Fruit fly (Drosophila melanogaster) whole organism, embryonic: ENCODE results near the gene ind.

Source experiments
- ATbp ChIP-seq: fragments of 200-800 bp; sonication (Bioruptor generic); optimal IDR thresholded peaks from 2 replicates; lab custom pipeline; 2017; ENCODE audit warnings: missing biosample characterization, mild to moderate bottlenecking, missing genetic modification characterization, missing genetic modification reagents
- Blimp-1 ChIP-seq: fragments of 200-800 bp; sonication (Bioruptor generic); optimal IDR thresholded peaks from 3 replicates; lab custom pipeline; 2018; ENCODE audit warnings: missing biosample characterization, missing genetic modification characterization, mild to moderate bottlenecking, moderate library complexity, missing genetic modification reagents
- BtbVII ChIP-seq: fragments of 200-800 bp; sonication (Bioruptor generic); optimal IDR thresholded peaks from 3 replicates; lab custom pipeline; 2017; ENCODE audit warnings: missing biosample characterization, mild to moderate bottlenecking, missing genetic modification characterization
- CG10147 ChIP-seq: fragments of 200-800 bp; sonication (Bioruptor generic); optimal IDR thresholded peaks from 2 replicates; lab custom pipeline; 2019; ENCODE audit warnings: missing biosample characterization, mild to moderate bottlenecking, missing genetic modification characterization, moderate library complexity
- CG10366 ChIP-seq: fragments of 200-800 bp; sonication (Bioruptor generic); IDR thresholded peaks from 2 replicates; pipeline ENCODE4 v1.3.6; 2022; ENCODE audit warnings: missing biosample characterization, missing genetic modification characterization
- CG10959 ChIP-seq: fragments of 200-800 bp; sonication (Bioruptor generic); IDR thresholded peaks from 2 replicates; pipeline ENCODE4 v1.3.6; 2022; ENCODE audit warnings: missing biosample characterization, missing genetic modification characterization
- CG13296 ChIP-seq: fragments of 200-800 bp; sonication (Bioruptor generic); optimal IDR thresholded peaks from 3 replicates; lab custom pipeline; 2018; ENCODE audit warnings: missing biosample characterization, mild to moderate bottlenecking, missing genetic modification characterization
- CG15514 ChIP-seq: fragments of 200-800 bp; sonication (Bioruptor generic); optimal IDR thresholded peaks from 3 replicates; lab custom pipeline; 2017; ENCODE audit warnings: missing biosample characterization, missing genetic modification characterization, mild to moderate bottlenecking, moderate library complexity, missing genetic modification reagents
- CG15696 ChIP-seq: fragments of 200-800 bp; sonication (Bioruptor generic); optimal IDR thresholded peaks from 2 replicates; lab custom pipeline; 2019; ENCODE audit warnings: missing biosample characterization, mild to moderate bottlenecking, missing genetic modification characterization, moderate library complexity
- CG17359 ChIP-seq: fragments of 200-800 bp; sonication (Bioruptor generic); optimal IDR thresholded peaks from 3 replicates; lab custom pipeline; 2018; ENCODE audit warnings: missing biosample characterization, mild to moderate bottlenecking, missing genetic modification characterization, moderate library complexity
- CG2129 ChIP-seq: fragments of 200-800 bp; sonication (Bioruptor generic); IDR thresholded peaks from 2 replicates; pipeline ENCODE4 v1.3.6; 2022; ENCODE audit warnings: missing biosample characterization, missing genetic modification characterization; ENCODE audit not compliant: partially characterized antibody
- CG2202 ChIP-seq: fragments of 200-800 bp; sonication (Bioruptor generic); optimal IDR thresholded peaks from 2 replicates; lab custom pipeline; 2018; ENCODE audit warnings: missing biosample characterization, mild to moderate bottlenecking, missing genetic modification characterization
- CG2875 ChIP-seq: fragments of 200-800 bp; sonication (Bioruptor generic); optimal IDR thresholded peaks from 2 replicates; lab custom pipeline; 2017; ENCODE audit warnings: missing biosample characterization, mild to moderate bottlenecking, missing genetic modification characterization, missing genetic modification reagents
- CG30020 ChIP-seq: fragments of 200-800 bp; optimal IDR thresholded peaks from 2 replicates; lab custom pipeline; 2019; ENCODE audit warnings: missing biosample characterization, mild to moderate bottlenecking, missing genetic modification characterization, moderate library complexity
- CG3065 ChIP-seq: fragments of 200-800 bp; sonication (Bioruptor generic); optimal IDR thresholded peaks from 2 replicates; lab custom pipeline; 2016; ENCODE audit warnings: missing biosample characterization, missing genetic modification characterization
- CG31388 ChIP-seq: fragments of 200-800 bp; sonication (Bioruptor generic); optimal IDR thresholded peaks from 2 replicates; lab custom pipeline; 2016; ENCODE audit warnings: missing biosample characterization, missing genetic modification characterization
- CG5953 ChIP-seq: fragments of 200-800 bp; sonication (Bioruptor generic); IDR thresholded peaks from 2 replicates; pipeline ENCODE4 v1.3.6; 2022; ENCODE audit warnings: missing biosample characterization, missing genetic modification characterization
- CG7271 ChIP-seq: fragments of 200-800 bp; sonication (Bioruptor generic); optimal IDR thresholded peaks from 2 replicates; lab custom pipeline; 2018; ENCODE audit warnings: missing biosample characterization, mild to moderate bottlenecking, missing genetic modification characterization, moderate library complexity
- CG7357 ChIP-seq: fragments of 200-800 bp; sonication (Bioruptor generic); IDR thresholded peaks from 3 replicates; pipeline ENCODE4 v1.3.6; 2022; ENCODE audit warnings: missing biosample characterization, missing genetic modification characterization
- CG8089 ChIP-seq: fragments of 200-800 bp; sonication (Bioruptor generic); optimal IDR thresholded peaks from 3 replicates; lab custom pipeline; 2016; ENCODE audit warnings: missing biosample characterization, missing genetic modification characterization
- CG9797 ChIP-seq: fragments of 200-800 bp; sonication (Bioruptor generic); optimal IDR thresholded peaks from 3 replicates; lab custom pipeline; 2018; ENCODE audit warnings: missing biosample characterization, mild to moderate bottlenecking, missing genetic modification characterization
- CoRest ChIP-seq: fragments of 200-800 bp; sonication (Bioruptor generic); optimal IDR thresholded peaks from 3 replicates; lab custom pipeline; 2018; ENCODE audit warnings: missing biosample characterization, mild to moderate bottlenecking, missing genetic modification characterization, moderate library complexity
- Deaf1 ChIP-seq: fragments of 200-800 bp; optimal IDR thresholded peaks from 3 replicates; lab custom pipeline; 2019; ENCODE audit warnings: missing biosample characterization, mild to moderate bottlenecking, missing genetic modification characterization, moderate library complexity
- Eip74EF ChIP-seq, 2 experiments: fragments of 200-800 bp in 1 of 2; fragments of >200 bp in 1 of 2; sonication (Bioruptor generic) in 1 of 2; optimal IDR thresholded peaks; 2 replicates each; lab custom pipeline; 2017 to 2019; ENCODE audit warnings: missing biosample characterization in 2 of 2, missing genetic modification characterization in 2 of 2, mild to moderate bottlenecking in 1 of 2, moderate library complexity in 1 of 2
- HLH4C ChIP-seq: fragments of 200-800 bp; sonication (Bioruptor generic); IDR thresholded peaks from 3 replicates; pipeline ENCODE4 v1.3.6; 2022; ENCODE audit warnings: missing biosample characterization, missing genetic modification characterization; ENCODE audit not compliant: partially characterized antibody
- HLHmδ ChIP-seq: fragments of 200-800 bp; sonication (Bioruptor generic); optimal IDR thresholded peaks from 2 replicates; lab custom pipeline; 2018; ENCODE audit warnings: missing biosample characterization, mild to moderate bottlenecking, missing genetic modification characterization, moderate library complexity
- MTF-1 ChIP-seq: fragments of 200-800 bp; sonication (Bioruptor generic); optimal IDR thresholded peaks from 2 replicates; lab custom pipeline; 2018; ENCODE audit warnings: missing biosample characterization, mild to moderate bottlenecking, missing genetic modification characterization, borderline replicate concordance
- Oaz ChIP-seq: fragments of 200-800 bp; sonication (Bioruptor generic); IDR thresholded peaks from 2 replicates; pipeline ENCODE4 v1.3.6; 2022; ENCODE audit warnings: missing biosample characterization, missing genetic modification characterization
- Sox102F ChIP-seq: fragments of 200-800 bp; sonication (Bioruptor generic); optimal IDR thresholded peaks from 2 replicates; lab custom pipeline; 2018; ENCODE audit warnings: missing biosample characterization, mild to moderate bottlenecking, missing genetic modification characterization, moderate library complexity
- Spps ChIP-seq: fragments of 200-800 bp; sonication (Bioruptor generic); optimal IDR thresholded peaks from 2 replicates; lab custom pipeline; 2018; ENCODE audit warnings: missing biosample characterization, mild to moderate bottlenecking, missing genetic modification characterization
- Vsx1 ChIP-seq: fragments of 200-800 bp; sonication (Bioruptor generic); optimal IDR thresholded peaks from 2 replicates; lab custom pipeline; 2017; ENCODE audit warnings: missing biosample characterization, mild to moderate bottlenecking, missing genetic modification characterization, missing genetic modification reagents
- ap ChIP-seq: fragments of 200-800 bp; sonication (Bioruptor generic); IDR thresholded peaks from 2 replicates; pipeline ENCODE4 v1.3.6; 2022; ENCODE audit warnings: missing biosample characterization, missing genetic modification characterization
- ase ChIP-seq: fragments of 200-800 bp; sonication (Bioruptor generic); IDR thresholded peaks from 3 replicates; pipeline ENCODE4 v1.3.6; 2022; ENCODE audit warnings: missing biosample characterization, missing genetic modification characterization
- br ChIP-seq: fragments of >200 bp; optimal IDR thresholded peaks from 2 replicates; lab custom pipeline; 2017
- bsh ChIP-seq, 2 experiments: fragments of 200-800 bp; sonication (Bioruptor generic); optimal IDR thresholded peaks; 2 replicates each; lab custom pipeline; 2017 to 2018; ENCODE audit warnings: mild to moderate bottlenecking in 2 of 2, missing biosample characterization in 2 of 2, missing genetic modification characterization in 2 of 2, moderate library complexity in 1 of 2
- chn ChIP-seq: fragments of 200-800 bp; sonication (Bioruptor generic); optimal IDR thresholded peaks from 2 replicates; lab custom pipeline; 2016; ENCODE audit warnings: missing biosample characterization, missing genetic modification characterization
- ci ChIP-seq: fragments of 200-800 bp; sonication (Bioruptor generic); IDR thresholded peaks from 3 replicates; pipeline ENCODE4 v1.3.6; 2022; ENCODE audit warnings: missing biosample characterization, missing genetic modification characterization
- dati ChIP-seq: fragments of 200-800 bp; sonication (Bioruptor generic); IDR thresholded peaks from 2 replicates; pipeline ENCODE4 v1.3.6; 2022; ENCODE audit warnings: missing biosample characterization, missing genetic modification characterization
- ham ChIP-seq: fragments of 200-800 bp; sonication (Bioruptor generic); IDR thresholded peaks from 2 replicates; pipeline ENCODE4 v1.3.6; 2022; ENCODE audit warnings: missing biosample characterization, missing genetic modification characterization
- jigr1 ChIP-seq: fragments of 200-800 bp; sonication (Bioruptor generic); IDR thresholded peaks from 3 replicates; pipeline ENCODE4 v1.3.6; 2022; ENCODE audit warnings: missing biosample characterization, missing genetic modification characterization
- ken ChIP-seq: fragments of 200-800 bp; sonication (Bioruptor generic); IDR thresholded peaks from 3 replicates; pipeline ENCODE4 v1.3.6; 2022; ENCODE audit warnings: missing biosample characterization, missing genetic modification characterization
- lilli ChIP-seq: fragments of 200-800 bp; sonication (Bioruptor generic); optimal IDR thresholded peaks from 3 replicates; lab custom pipeline; 2016; ENCODE audit warnings: missing biosample characterization, missing genetic modification characterization
- luna ChIP-seq: fragments of 200-800 bp; sonication (Bioruptor generic); optimal IDR thresholded peaks from 2 replicates; lab custom pipeline; 2016; ENCODE audit warnings: missing biosample characterization, missing genetic modification characterization
- maf-S ChIP-seq: fragments of 200-800 bp; sonication (Bioruptor generic); optimal IDR thresholded peaks from 2 replicates; lab custom pipeline; 2016; ENCODE audit warnings: missing biosample characterization, missing genetic modification characterization
- org-1 ChIP-seq: fragments of 200-800 bp; sonication (Bioruptor generic); optimal IDR thresholded peaks from 2 replicates; lab custom pipeline; 2017; ENCODE audit warnings: missing biosample characterization, missing genetic modification characterization
- pita ChIP-seq: fragments of 200-800 bp; sonication (Bioruptor generic); optimal IDR thresholded peaks from 2 replicates; lab custom pipeline; 2017; ENCODE audit warnings: missing biosample characterization, mild to moderate bottlenecking, missing genetic modification characterization
- ro ChIP-seq: fragments of 200-800 bp; sonication (Bioruptor generic); IDR thresholded peaks from 2 replicates; pipeline ENCODE4 v1.3.6; 2022; ENCODE audit warnings: missing biosample characterization, missing genetic modification characterization
- sd ChIP-seq: fragments of 200-800 bp; sonication (Bioruptor generic); optimal IDR thresholded peaks from 3 replicates; lab custom pipeline; 2018; ENCODE audit warnings: missing biosample characterization, mild to moderate bottlenecking, missing genetic modification characterization, moderate library complexity
- tup ChIP-seq: fragments of 200-800 bp; sonication (Bioruptor generic); optimal IDR thresholded peaks from 2 replicates; lab custom pipeline; 2016; ENCODE audit warnings: missing biosample characterization, mild to moderate bottlenecking, missing genetic modification characterization, moderate library complexity
- unpg ChIP-seq: fragments of 200-800 bp; sonication (Bioruptor generic); optimal IDR thresholded peaks from 3 replicates; lab custom pipeline; 2018; ENCODE audit warnings: missing biosample characterization, mild to moderate bottlenecking, missing genetic modification characterization, moderate library complexity

The ind gene

dm6 chr3L:15089083-15089704 is 45.5 kb upstream of the ind start (continued):
- no peak for TF ChIP-seq MTF-1 (GFP tag; lab: Kevin White, UChicago)
- TF ChIP-seq pita (GFP tag; lab: Kevin White, UChicago) = no peak
- TF ChIP-seq CG10366 (GFP tag; lab: Robert Waterston, UW) = no peak
- TF ChIP-seq CG13296 = peak; percentile 18
- TF ChIP-seq unpg = peak; percentile 40
- TF ChIP-seq dati = no peak
- TF ChIP-seq jigr1 (GFP tag; lab: Robert Waterston, UW) = no peak
- TF ChIP-seq bsh (GFP tag; optimal IDR thresholded peaks at IDR 0.05; lab: Kevin White, UChicago) = peak in 1 of 2 experiments; percentile 44
- no peak for TF ChIP-seq tup (GFP tag; lab: Kevin White, UChicago)
- TF ChIP-seq Sox102F = peak; percentile 46
- peak in 1 of 2 experiments; percentile 15 for TF ChIP-seq Eip74EF (GFP tag; optimal IDR thresholded peaks at IDR 0.05; lab: Kevin White, UChicago)
- peak; percentile 14 for TF ChIP-seq sd (tag; lab: Kevin White, UChicago)
- TF ChIP-seq Oaz (GFP tag; lab: Robert Waterston, UW) = no peak
- no peak for TF ChIP-seq BtbVII (GFP tag; lab: Kevin White, UChicago)
- no peak for TF ChIP-seq ase
- no peak for TF ChIP-seq HLHmδ (GFP tag; lab: Kevin White, UChicago)
- TF ChIP-seq CG9797 = no peak
- no peak for TF ChIP-seq maf-S
- TF ChIP-seq Spps (tag; lab: Kevin White, UChicago) = no peak
- TF ChIP-seq org-1 (GFP tag; lab: Kevin White, UChicago) = no peak
- TF ChIP-seq ham (GFP tag; lab: Robert Waterston, UW) = no peak
- no peak for TF ChIP-seq CG2875 (GFP tag; lab: Kevin White, UChicago)
- no peak for TF ChIP-seq CG30020 (tag; lab: Kevin White, UChicago)
- no peak for TF ChIP-seq ro (GFP tag; lab: Robert Waterston, UW)
- no peak for TF ChIP-seq CG5953
- TF ChIP-seq HLH4C (GFP tag; lab: Robert Waterston, UW) = no peak
- TF ChIP-seq CG3065 = no peak
- peak; percentile 24 for TF ChIP-seq CoRest (tag; lab: Kevin White, UChicago)
- TF ChIP-seq CG8089 (GFP tag; lab: Kevin White, UChicago) = no peak
- TF ChIP-seq CG17359 (tag; lab: Kevin White, UChicago) = peak; percentile 19
- TF ChIP-seq ken (GFP tag; lab: Robert Waterston, UW) = no peak
- TF ChIP-seq luna (GFP tag; lab: Kevin White, UChicago) = no peak
- TF ChIP-seq CG10147 (GFP tag; lab: Kevin White, UChicago) = peak; percentile 5
- TF ChIP-seq CG15514 (GFP tag; lab: Kevin White, UChicago) = no peak
- no peak for TF ChIP-seq Vsx1
- TF ChIP-seq CG7357 (GFP tag; lab: Robert Waterston, UW) = no peak
- no peak for TF ChIP-seq CG10959 (GFP tag; lab: Robert Waterston, UW)
- no peak for TF ChIP-seq br
- no peak for TF ChIP-seq ATbp (GFP tag; lab: Kevin White, UChicago)
- no peak for TF ChIP-seq Deaf1 (tag; lab: Kevin White, UChicago)
- TF ChIP-seq chn (GFP tag; lab: Kevin White, UChicago) = no peak
- TF ChIP-seq CG7271 (tag; lab: Kevin White, UChicago) = no peak
- no peak for TF ChIP-seq CG31388 (GFP tag; lab: Kevin White, UChicago)
- no peak for TF ChIP-seq CG2129 (GFP tag; lab: Robert Waterston, UW)
- no peak for TF ChIP-seq lilli
- no peak for TF ChIP-seq CG15696
- no peak for TF ChIP-seq ci (GFP tag; lab: Robert Waterston, UW)
- TF ChIP-seq ap (GFP tag; lab: Robert Waterston, UW) = no peak
- peak; percentile 82 for TF ChIP-seq Blimp-1 (GFP tag; lab: Kevin White, UChicago)
- no peak for TF ChIP-seq CG2202 (tag; lab: Kevin White, UChicago)
